Worm (Caenorhabditis elegans) whole organism, L1 larva: ENCODE data around the gene F44G3.7.

Experiments used
- C04F5.9 ChIP-seq: sonication (generic microtip); optimal IDR thresholded peaks from 2 replicates; lab custom pipeline; 2016; ENCODE audit warnings: missing genetic modification characterization, missing compliant biosample characterization
- C16A3.4 ChIP-seq: fragments of 150-350 bp; optimal IDR thresholded peaks from 2 replicates; lab custom pipeline; 2014; ENCODE audit warnings: missing biosample characterization, missing genetic modification characterization
- C34B4.2 ChIP-seq: sonication (generic microtip); optimal IDR thresholded peaks from 2 replicates; lab custom pipeline; 2017; ENCODE audit warnings: mild to moderate bottlenecking, missing genetic modification characterization, missing compliant biosample characterization
- alr-1 ChIP-seq: fragments of 200-800 bp; sonication (Bioruptor generic); optimal IDR thresholded peaks from 2 replicates; lab custom pipeline; 2018; ENCODE audit warnings: borderline replicate concordance, mild to moderate bottlenecking, missing genetic modification characterization, missing compliant biosample characterization
- ama-1 ChIP-seq: fragments of 150-350 bp; optimal IDR thresholded peaks from 2 replicates; lab custom pipeline; 2014
- ces-1 ChIP-seq: fragments of 150-350 bp; optimal IDR thresholded peaks from 2 replicates; lab custom pipeline; 2014; ENCODE audit warnings: missing biosample characterization, missing genetic modification reagents, missing genetic modification characterization
- efl-1 ChIP-seq, 4 experiments: fragments of 150-350 bp; optimal IDR thresholded peaks in 3 of 4; peaks in 1 of 4; 1 replicate in 1 of 4; 2 replicates in 3 of 4; lab custom pipeline; 2014; ENCODE audit warnings: missing biosample characterization in 2 of 4, missing genetic modification characterization in 2 of 4, missing genetic modification reagents in 2 of 4
- egl-27 ChIP-seq, 2 experiments: fragments of 150-350 bp in 1 of 2; sonication (generic microtip); optimal IDR thresholded peaks; 3 replicates each; lab custom pipeline; 2017 to 2018; ENCODE audit warnings: missing biosample characterization in 2 of 2, missing genetic modification characterization in 2 of 2, missing genetic modification reagents in 2 of 2
- elt-2 ChIP-seq: sonication (generic microtip); optimal IDR thresholded peaks from 2 replicates; lab custom pipeline; 2016; ENCODE audit warnings: missing genetic modification characterization, mild to moderate bottlenecking, inconsistent platforms, missing compliant biosample characterization, missing genetic modification reagents
- elt-3 ChIP-seq, 6 experiments: fragments of 150-350 bp in 1 of 6; sonication (generic microtip); optimal IDR thresholded peaks; 2 replicates each; lab custom pipeline; 2017 to 2018; ENCODE audit warnings: missing biosample characterization in 6 of 6, missing genetic modification characterization in 6 of 6, inconsistent platforms in 1 of 6
- ets-5 ChIP-seq: fragments of 200-800 bp; sonication (Bioruptor generic); IDR thresholded peaks from 2 replicates; pipeline ENCODE4 v1.3.6; 2022; ENCODE audit warnings: missing genetic modification characterization, missing compliant biosample characterization
- fkh-10 ChIP-seq: sonication (generic microtip); optimal IDR thresholded peaks from 2 replicates; lab custom pipeline; 2017; ENCODE audit warnings: missing biosample characterization, missing genetic modification reagents, missing genetic modification characterization
- fkh-8 ChIP-seq: sonication (generic microtip); optimal IDR thresholded peaks from 2 replicates; lab custom pipeline; 2016; ENCODE audit warnings: mild to moderate bottlenecking, missing genetic modification characterization, missing compliant biosample characterization
- fos-1 ChIP-seq: fragments of 150-350 bp; optimal IDR thresholded peaks from 2 replicates; lab custom pipeline; 2014; ENCODE audit warnings: missing biosample characterization, missing genetic modification characterization
- hpl-2 ChIP-seq: fragments of 150-350 bp; optimal IDR thresholded peaks from 2 replicates; lab custom pipeline; 2014; ENCODE audit warnings: missing biosample characterization, missing genetic modification reagents, missing genetic modification characterization
- irx-1 ChIP-seq: sonication (generic microtip); optimal IDR thresholded peaks from 2 replicates; lab custom pipeline; 2016; ENCODE audit warnings: missing genetic modification characterization, missing compliant biosample characterization
- jun-1 ChIP-seq: fragments of 150-350 bp; optimal IDR thresholded peaks from 2 replicates; lab custom pipeline; 2014; ENCODE audit warnings: missing biosample characterization, missing genetic modification reagents, missing genetic modification characterization
- lin-39 ChIP-seq: fragments of 150-350 bp; optimal IDR thresholded peaks from 2 replicates; lab custom pipeline; 2014; ENCODE audit warnings: missing biosample characterization, missing genetic modification reagents, missing genetic modification characterization
- lsy-2 ChIP-seq, 2 experiments: fragments of 150-350 bp; optimal IDR thresholded peaks; 2 replicates each; lab custom pipeline; 2014; ENCODE audit warnings: missing biosample characterization in 2 of 2, missing genetic modification characterization in 2 of 2
- mep-1 ChIP-seq: fragments of 150-350 bp; optimal IDR thresholded peaks from 2 replicates; lab custom pipeline; 2014; ENCODE audit warnings: missing biosample characterization, missing genetic modification characterization
- nhr-12 ChIP-seq: sonication (generic microtip); optimal IDR thresholded peaks from 2 replicates; lab custom pipeline; 2017; ENCODE audit warnings: missing biosample characterization, missing genetic modification characterization
- nhr-19 ChIP-seq: fragments of 200-800 bp; sonication (Bioruptor generic); conservative IDR thresholded peaks from 2 replicates; pipeline ENCODE4 v1.3.6; 2022; ENCODE audit warnings: missing genetic modification characterization, missing compliant biosample characterization
- nhr-71 ChIP-seq: sonication (generic microtip); optimal IDR thresholded peaks from 2 replicates; lab custom pipeline; 2016; ENCODE audit warnings: mild to moderate bottlenecking, missing genetic modification characterization, moderate library complexity, missing compliant biosample characterization
- nhr-85 ChIP-seq: sonication (generic microtip); peaks from one replicate; lab custom pipeline; 2016; ENCODE audit warnings: missing genetic modification characterization, inconsistent platforms, missing compliant biosample characterization
- pqm-1 ChIP-seq: sonication (generic microtip); optimal IDR thresholded peaks from 3 replicates; lab custom pipeline; 2017; ENCODE audit warnings: missing biosample characterization, missing genetic modification characterization
- rnt-1 ChIP-seq: sonication (generic microtip); optimal IDR thresholded peaks from 2 replicates; lab custom pipeline; 2016; ENCODE audit warnings: mild to moderate bottlenecking, missing genetic modification characterization, moderate library complexity, missing compliant biosample characterization
- snu-23 ChIP-seq: sonication (generic microtip); optimal IDR thresholded peaks from 2 replicates; lab custom pipeline; 2016; ENCODE audit warnings: missing genetic modification characterization, missing compliant biosample characterization
- sup-37 ChIP-seq: fragments of 200-800 bp; sonication (Bioruptor generic); optimal IDR thresholded peaks from 2 replicates; lab custom pipeline; 2018; ENCODE audit warnings: mild to moderate bottlenecking, missing genetic modification characterization, missing compliant biosample characterization
- swsn-7 ChIP-seq: sonication (generic microtip); optimal IDR thresholded peaks from 2 replicates; lab custom pipeline; 2016; ENCODE audit warnings: missing genetic modification characterization, missing compliant biosample characterization
- unc-30 ChIP-seq: sonication (generic microtip); optimal IDR thresholded peaks from 2 replicates; lab custom pipeline; 2017; ENCODE audit warnings: missing biosample characterization, missing genetic modification characterization
- unc-62 ChIP-seq: fragments of 150-350 bp; optimal IDR thresholded peaks from 2 replicates; lab custom pipeline; 2014; ENCODE audit warnings: missing biosample characterization, missing genetic modification reagents, missing genetic modification characterization

Gene F44G3.7

ce11 chrV:16182110-16182509 is 45.2 kb upstream of the F44G3.7 start, which contains the start of gene srz-13:
Gene srz-13, plus strand, starts transcription at chrV:16182410.
- TF ChIP-seq elt-3 (tag; optimal IDR thresholded peaks at IDR 0.05; lab: Kevin White, UChicago) (no peak), fkh-8 (no peak), C16A3.4 (tag; lab: Kevin White, UChicago) (no peak), mep-1 (tag; lab: Kevin White, UChicago) (no peak), C34B4.2 (tag; lab: Kevin White, UChicago) (no peak)

ce11 chrV:16180350-16180749 is 43.4 kb upstream of the F44G3.7 start, which contains the start of gene str-106:
Gene str-106, plus strand, starts transcription at chrV:16180650.
- TF ChIP-seq nhr-12 (no peak), fos-1 (tag; lab: Kevin White, UChicago) (no peak), unc-62 (GFP tag; lab: Kevin White, UChicago) (no peak), nhr-71 (tag; lab: Kevin White, UChicago) (no peak), C04F5.9 (tag; lab: Kevin White, UChicago) (no peak)

ce11 chrV:16175757-16176156 is 38.8 kb upstream of the F44G3.7 start, which contains the start of gene cyp-33D1:
Gene cyp-33D1, minus strand, starts transcription at chrV:16175857.
- no peak for TF ChIP-seq C04F5.9 (tag; lab: Kevin White, UChicago)
- no peak for TF ChIP-seq sup-37
- no peak for TF ChIP-seq unc-30 (tag; lab: Kevin White, UChicago)
- TF ChIP-seq efl-1 (optimal IDR thresholded peaks at IDR 0.05; lab: Kevin White, UChicago), result no peak
- no peak for TF ChIP-seq efl-1 (GFP tag; optimal IDR thresholded peaks at IDR 0.05 in 1 of 2; lab: Kevin White, UChicago)
- no peak for TF ChIP-seq irx-1 (tag; lab: Kevin White, UChicago)
- TF ChIP-seq ces-1, result no peak
- no peak for TF ChIP-seq snu-23
- TF ChIP-seq fkh-10 (GFP tag; lab: Kevin White, UChicago), result no peak
- TF ChIP-seq swsn-7 (tag; lab: Kevin White, UChicago), result no peak
- TF ChIP-seq C16A3.4 (tag; lab: Kevin White, UChicago), result no peak
- TF ChIP-seq rnt-1, result no peak
- no peak for TF ChIP-seq fos-1 (tag; lab: Kevin White, UChicago)
- no peak for TF ChIP-seq lin-39 (tag; lab: Kevin White, UChicago)
- TF ChIP-seq egl-27 (tag; optimal IDR thresholded peaks at IDR 0.05; lab: Kevin White, UChicago), result no peak
- TF ChIP-seq nhr-19 (GFP tag; lab: Robert Waterston, UW), result no peak
- TF ChIP-seq alr-1 (tag; lab: Kevin White, UChicago), result no peak
- TF ChIP-seq ets-5 (GFP tag; lab: Robert Waterston, UW), result no peak
- no peak for TF ChIP-seq lsy-2 (tag; optimal IDR thresholded peaks at IDR 0.05; lab: Kevin White, UChicago)

ce11 chrV:16175227-16175626 is 38.3 kb upstream of the F44G3.7 start:
- TF ChIP-seq elt-2 (peak; percentile 79), pqm-1 (peak; percentile 74), ama-1 (lab: Kevin White, UChicago) (no peak)
- TF ChIP-seq, all 84 proteins: peak for 2

- no peak for TF ChIP-seq hpl-2 (GFP tag; lab: Kevin White, UChicago)
- peak; percentile 16 for TF ChIP-seq pqm-1
- peak; percentile 57 for TF ChIP-seq elt-2
- TF ChIP-seq nhr-85, result peak; percentile 14
- TF ChIP-seq, all 84 proteins: peak for 3
Measured at ce11 chrV:16174109-16174508, 37.2 kb upstream of the F44G3.7 start.

- TF ChIP-seq fkh-8 (peak; percentile 18), jun-1 (tag; lab: Kevin White, UChicago) (no peak)
Measured at ce11 chrV:16171721-16172120, 34.8 kb upstream of the F44G3.7 start, which contains the start of gene K05D4.9. Gene K05D4.9, minus strand, starts transcription at chrV:16171821.
